Worm (Caenorhabditis elegans) whole organism, late embryonic: ENCODE data around the gene C05E7.3.

Experiments used
- K09A11.1 ChIP-seq: sonication (generic microtip); optimal IDR thresholded peaks from 2 replicates; lab custom pipeline; 2017; ENCODE audit warnings: antibody characterized with exemption, mild to moderate bottlenecking, missing genetic modification characterization, missing compliant biosample characterization; ENCODE audit not compliant: insufficient read depth
- ahr-1 ChIP-seq: sonication (generic microtip); optimal IDR thresholded peaks from 2 replicates; lab custom pipeline; 2016; ENCODE audit warnings: missing genetic modification characterization, missing compliant biosample characterization
- ama-1 ChIP-seq: fragments of 150-350 bp; optimal IDR thresholded peaks from 2 replicates; lab custom pipeline; 2014
- ceh-19 ChIP-seq: fragments of 200-800 bp; sonication (Bioruptor generic); optimal IDR thresholded peaks from 2 replicates; lab custom pipeline; 2018; ENCODE audit warnings: mild to moderate bottlenecking, missing genetic modification characterization, missing compliant biosample characterization
- ceh-2 ChIP-seq: sonication (generic microtip); optimal IDR thresholded peaks from 2 replicates; lab custom pipeline; 2016; ENCODE audit warnings: missing genotype, missing genetic modification characterization, missing compliant biosample characterization
- ceh-22 ChIP-seq: sonication (generic microtip); optimal IDR thresholded peaks from 2 replicates; lab custom pipeline; 2017; ENCODE audit warnings: missing biosample characterization, missing genetic modification characterization
- ceh-45 ChIP-seq: fragments of 200-800 bp; sonication (Bioruptor generic); IDR thresholded peaks from 2 replicates; pipeline ENCODE4 v1.3.6; 2022; ENCODE audit warnings: missing genetic modification reagents, missing genetic modification characterization, missing compliant biosample characterization
- dmd-4 ChIP-seq: sonication (generic microtip); optimal IDR thresholded peaks from 2 replicates; lab custom pipeline; 2016; ENCODE audit warnings: borderline replicate concordance, missing genetic modification characterization, missing compliant biosample characterization
- elt-2 ChIP-seq: sonication (generic microtip); optimal IDR thresholded peaks from 2 replicates; lab custom pipeline; 2016; ENCODE audit warnings: missing genetic modification reagents, missing genetic modification characterization, missing compliant biosample characterization
- gmeb-2 ChIP-seq: sonication (generic microtip); optimal IDR thresholded peaks from 2 replicates; lab custom pipeline; 2016; ENCODE audit warnings: missing genetic modification characterization, inconsistent platforms, missing compliant biosample characterization
- nhr-11 ChIP-seq: fragments of 150-350 bp; optimal IDR thresholded peaks from 2 replicates; lab custom pipeline; 2014; ENCODE audit warnings: missing biosample characterization, missing genetic modification characterization
- rnt-1 ChIP-seq: sonication (generic microtip); optimal IDR thresholded peaks from 2 replicates; lab custom pipeline; 2016; ENCODE audit warnings: missing genetic modification characterization, missing compliant biosample characterization

ce11 chrX:12982725-12983124, 36.3 kb upstream of the C05E7.3 start:
- TF ChIP-seq rnt-1 (tag; lab: Kevin White, UChicago) (no peak), nhr-11 (no peak), ceh-22 (tag; lab: Kevin White, UChicago) (no peak), elt-2 (tag; lab: Kevin White, UChicago) (no peak), K09A11.1 (tag; lab: Kevin White, UChicago) (no peak), ceh-2 (tag; lab: Kevin White, UChicago) (no peak), ama-1 (lab: Kevin White, UChicago) (no peak), ceh-19 (GFP tag; lab: Kevin White, UChicago) (no peak), ceh-45 (GFP tag; lab: Robert Waterston, UW) (no peak), gmeb-2 (tag; lab: Kevin White, UChicago) (no peak), ahr-1 (tag; lab: Kevin White, UChicago) (no peak), dmd-4 (no peak)
